Fruit fly (Drosophila melanogaster) whole organism, adult: ENCODE data around the gene Ir7g.

Experiments
- CG11617 ChIP-seq: fragments of 200-800 bp; sonication (Bioruptor generic); optimal IDR thresholded peaks from 2 replicates; lab custom pipeline; 2017; ENCODE audit warnings: mild to moderate bottlenecking, missing biosample characterization, missing genetic modification reagents, missing genetic modification characterization
- CG12768 ChIP-seq: fragments of 200-800 bp; sonication (Bioruptor generic); optimal IDR thresholded peaks from 2 replicates; lab custom pipeline; 2017; ENCODE audit warnings: missing biosample characterization, missing genetic modification characterization, mild to moderate bottlenecking, moderate library complexity, missing genetic modification reagents
- CG14711 ChIP-seq: fragments of 200-800 bp; sonication (Bioruptor generic); optimal IDR thresholded peaks from 2 replicates; lab custom pipeline; 2018; ENCODE audit warnings: missing biosample characterization, mild to moderate bottlenecking, missing genetic modification characterization, moderate library complexity
- CG1620 ChIP-seq: fragments of 200-800 bp; sonication (Bioruptor generic); optimal IDR thresholded peaks from 2 replicates; lab custom pipeline; 2016; ENCODE audit warnings: missing biosample characterization, missing genetic modification characterization
- CG33017 ChIP-seq: fragments of 200-800 bp; sonication (Bioruptor generic); optimal IDR thresholded peaks from 2 replicates; lab custom pipeline; 2018; ENCODE audit warnings: missing biosample characterization, mild to moderate bottlenecking, missing genetic modification characterization, moderate library complexity
- CG5204 ChIP-seq: fragments of 200-800 bp; sonication (Bioruptor generic); optimal IDR thresholded peaks from 2 replicates; lab custom pipeline; 2016; ENCODE audit warnings: missing biosample characterization, missing genetic modification characterization
- CG7045 ChIP-seq: fragments of 200-800 bp; sonication (Bioruptor generic); optimal IDR thresholded peaks from 2 replicates; lab custom pipeline; 2017; ENCODE audit warnings: missing biosample characterization, mild to moderate bottlenecking, missing genetic modification characterization
- CG7101 ChIP-seq: fragments of 200-800 bp; sonication (Bioruptor generic); optimal IDR thresholded peaks from 2 replicates; lab custom pipeline; 2018; ENCODE audit warnings: missing biosample characterization, mild to moderate bottlenecking, missing genetic modification characterization, moderate library complexity
- Clk ChIP-seq: fragments of 200-800 bp; sonication (Bioruptor generic); optimal IDR thresholded peaks from 2 replicates; lab custom pipeline; 2017; ENCODE audit warnings: missing biosample characterization, missing genetic modification characterization
- Crg-1 ChIP-seq: fragments of 200-800 bp; sonication (Bioruptor generic); optimal IDR thresholded peaks from 2 replicates; lab custom pipeline; 2016; ENCODE audit warnings: missing biosample characterization, missing genetic modification characterization
- Hr96 ChIP-seq: fragments of 200-800 bp; sonication (Bioruptor generic); optimal IDR thresholded peaks from 2 replicates; lab custom pipeline; 2016; ENCODE audit warnings: missing biosample characterization, missing genetic modification characterization
- Mnt ChIP-seq: fragments of 200-800 bp; sonication (Bioruptor generic); optimal IDR thresholded peaks from 2 replicates; lab custom pipeline; 2016; ENCODE audit warnings: missing biosample characterization, mild to moderate bottlenecking, missing genetic modification characterization
- bab1 ChIP-seq: fragments of 200-800 bp; sonication (Bioruptor generic); optimal IDR thresholded peaks from 3 replicates; lab custom pipeline; 2019; ENCODE audit warnings: missing biosample characterization, mild to moderate bottlenecking, missing genetic modification characterization, moderate library complexity
- cic ChIP-seq: fragments of 200-800 bp; sonication (Bioruptor generic); optimal IDR thresholded peaks from 2 replicates; lab custom pipeline; 2017; ENCODE audit warnings: missing biosample characterization, mild to moderate bottlenecking, missing genetic modification characterization, moderate library complexity
- cnc ChIP-seq, 2 experiments: fragments of >200 bp; optimal IDR thresholded peaks; 2 replicates each; lab custom pipeline; 2017
- kay ChIP-seq: fragments of 200-800 bp; sonication (Bioruptor generic); peaks from one replicate; lab custom pipeline; 2016; ENCODE audit warnings: missing biosample characterization, missing genetic modification characterization, borderline replicate concordance
- ovo ChIP-seq: fragments of 200-800 bp; sonication (Bioruptor generic); optimal IDR thresholded peaks from 2 replicates; lab custom pipeline; 2016; ENCODE audit warnings: missing biosample characterization, missing genetic modification characterization
- pad ChIP-seq: fragments of 200-800 bp; sonication (Bioruptor generic); optimal IDR thresholded peaks from 3 replicates; lab custom pipeline; 2017; ENCODE audit warnings: missing biosample characterization, missing genetic modification characterization, mild to moderate bottlenecking, moderate library complexity, missing genetic modification reagents
- tj ChIP-seq: fragments of 200-800 bp; sonication (Bioruptor generic); optimal IDR thresholded peaks from 3 replicates; lab custom pipeline; 2017; ENCODE audit warnings: missing biosample characterization, mild to moderate bottlenecking, missing genetic modification characterization, moderate library complexity
- toe ChIP-seq: fragments of 200-800 bp; sonication (Bioruptor generic); optimal IDR thresholded peaks from 2 replicates; lab custom pipeline; 2016; ENCODE audit warnings: missing biosample characterization, missing genetic modification characterization

Ir7g gene

DNA sequence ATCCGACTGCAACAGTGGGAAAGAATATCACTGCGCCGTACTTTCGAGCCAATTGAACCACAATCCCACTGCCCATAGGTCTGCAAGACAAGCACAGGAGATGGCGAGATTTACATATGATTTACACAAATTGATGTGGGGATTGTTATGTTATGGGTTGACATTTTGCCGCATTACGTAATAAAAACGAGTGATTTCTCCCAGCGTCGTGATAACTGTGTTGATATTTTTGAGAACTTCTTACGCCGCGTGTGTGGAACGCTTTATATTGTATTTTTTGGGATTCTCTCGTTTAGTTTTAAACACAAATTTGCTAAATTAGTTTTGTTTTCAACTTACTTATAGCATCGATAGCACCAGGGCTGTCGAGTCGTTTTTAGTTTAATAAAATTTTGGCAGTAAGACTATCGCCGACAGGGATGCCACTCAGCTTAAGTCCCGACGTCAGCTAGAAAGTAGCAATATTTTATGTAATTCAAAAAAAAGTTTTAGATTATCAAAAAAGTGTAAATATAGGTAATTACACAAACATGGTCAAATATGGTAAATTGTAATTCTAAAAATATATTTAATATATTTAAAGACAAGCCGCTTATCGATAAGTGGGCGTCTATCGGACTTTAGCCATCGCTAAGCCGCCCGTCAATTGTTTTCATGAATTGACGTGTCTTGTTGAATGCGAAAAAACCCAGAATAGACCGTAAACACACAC, 9.1 kb downstream of the Ir7g start, which contains the start of the genes CG45089, ND-MNLL and p115:
Gene CG45089 (minus strand): TSS at position 388 of the 712 bp plus-strand sequence.
Gene ND-MNLL (minus strand): TSS at position 388 of the 712 bp plus-strand sequence.
Gene p115 (plus strand): TSS at position 621 of the 712 bp plus-strand sequence.
- TF ChIP-seq tj (GFP tag; lab: Kevin White, UChicago) (peak; percentile 61), CG7045 (GFP tag; lab: Kevin White, UChicago) (peak; percentile 11), Hr96 (GFP tag; lab: Kevin White, UChicago) (peak; percentile 32), toe (GFP tag; lab: Kevin White, UChicago) (peak; percentile 55), Crg-1 (peak; percentile 44), CG1620 (GFP tag; lab: Kevin White, UChicago) (peak; percentile 81), CG14711 (peak; percentile 96), CG33017 (tag; lab: Kevin White, UChicago) (no peak), pad (GFP tag; lab: Kevin White, UChicago) (peak; percentile 46), cnc (optimal IDR thresholded peaks at IDR 0.05; lab: Kevin White, UChicago) (no peak), CG5204 (GFP tag; lab: Kevin White, UChicago) (peak; percentile 40), Mnt (GFP tag; lab: Kevin White, UChicago) (peak; percentile 75), cic (GFP tag; lab: Kevin White, UChicago) (no peak), Clk (GFP tag; lab: Kevin White, UChicago) (no peak), kay (GFP tag; lab: Kevin White, UChicago) (no peak), bab1 (GFP tag; lab: Kevin White, UChicago) (peak; percentile 80), ovo (GFP tag; lab: Kevin White, UChicago) (peak; percentile 42), CG12768 (GFP tag; lab: Kevin White, UChicago) (no peak), CG7101 (peak; percentile 76), CG11617 (GFP tag; lab: Kevin White, UChicago) (peak; percentile 67)

DNA sequence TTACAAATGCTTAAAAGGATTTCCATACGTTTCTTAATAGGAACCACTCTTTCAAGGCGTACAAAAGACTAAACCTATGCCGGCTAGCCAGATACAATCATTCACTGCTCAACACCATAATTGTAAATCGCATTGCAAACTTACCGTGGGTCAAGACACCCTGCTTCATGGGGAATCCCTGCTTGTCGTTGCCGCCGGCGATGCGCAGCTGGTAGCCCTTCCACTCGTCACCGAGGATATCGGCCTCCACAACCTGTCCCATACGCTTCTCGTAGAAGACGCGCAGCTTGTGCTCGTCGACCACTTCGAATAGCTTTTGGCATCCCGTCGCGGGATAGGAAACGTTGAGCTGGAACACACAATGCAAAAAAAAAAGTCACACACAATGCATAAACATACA, 16.2 kb downstream of the Ir7g start:
- TF ChIP-seq kay (GFP tag; lab: Kevin White, UChicago) = no peak
- TF ChIP-seq bab1 (GFP tag; lab: Kevin White, UChicago) = no peak
- TF ChIP-seq Hr96 (GFP tag; lab: Kevin White, UChicago) = no peak
- no peak for TF ChIP-seq pad (GFP tag; lab: Kevin White, UChicago)
- TF ChIP-seq Clk (GFP tag; lab: Kevin White, UChicago) = no peak
- no peak for TF ChIP-seq CG11617 (GFP tag; lab: Kevin White, UChicago)
- no peak for TF ChIP-seq Crg-1
- TF ChIP-seq CG7101 = no peak
- no peak for TF ChIP-seq CG7045 (GFP tag; lab: Kevin White, UChicago)
- TF ChIP-seq CG5204 (GFP tag; lab: Kevin White, UChicago) = no peak
- TF ChIP-seq CG12768 (GFP tag; lab: Kevin White, UChicago) = no peak

DNA sequence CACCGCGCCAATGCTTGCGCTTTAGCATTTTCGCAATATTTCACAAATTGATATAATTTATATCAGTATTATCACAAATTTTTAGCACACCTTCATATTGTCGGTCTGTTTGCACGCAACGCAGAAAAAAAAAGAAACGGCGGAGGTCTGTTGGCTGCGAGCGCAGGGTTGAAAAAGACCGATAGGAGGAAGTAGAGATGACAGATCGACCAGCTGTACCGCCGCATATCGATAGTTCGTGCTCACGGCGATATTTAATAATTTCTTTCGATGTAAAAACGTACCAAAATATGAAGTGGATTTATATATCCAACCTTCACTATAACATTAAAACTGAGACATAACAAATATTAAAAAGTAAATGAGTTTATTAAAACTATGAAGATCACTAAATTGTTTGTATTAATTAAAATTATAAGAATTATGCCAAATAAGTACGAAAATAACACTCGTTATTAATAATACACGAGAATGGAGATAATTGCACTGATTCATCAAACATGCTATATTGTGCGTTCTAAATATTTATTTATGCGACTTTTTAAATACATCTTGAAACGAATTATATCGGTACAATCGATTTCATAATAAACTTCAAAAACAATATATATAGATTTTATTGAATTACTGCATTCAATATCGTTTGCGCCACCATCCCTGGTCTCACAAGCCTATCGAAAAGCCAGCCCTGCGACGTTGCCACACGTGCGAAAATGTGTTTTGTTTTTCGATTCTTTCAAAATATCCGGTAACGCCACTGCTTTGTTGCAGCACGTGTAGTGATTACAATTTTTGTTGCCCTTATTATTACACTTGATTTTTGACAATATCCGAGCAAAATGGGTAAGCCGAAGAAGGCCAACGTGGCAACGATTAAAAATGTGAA, 16.9 kb downstream of the Ir7g start, which contains the start of the genes RpS6 and bys:
Gene RpS6 (minus strand): TSS at position 179 of the 886 bp plus-strand sequence.
Gene bys (plus strand): TSS at position 728 of the 886 bp plus-strand sequence.
- peak; percentile 69 for TF ChIP-seq CG7101
- no peak for TF ChIP-seq CG7045 (GFP tag; lab: Kevin White, UChicago)
- TF ChIP-seq toe (GFP tag; lab: Kevin White, UChicago) = peak; percentile 57
- peak; percentile 40 for TF ChIP-seq CG33017 (tag; lab: Kevin White, UChicago)
- peak; percentile 63 for TF ChIP-seq CG1620 (GFP tag; lab: Kevin White, UChicago)
- TF ChIP-seq ovo (GFP tag; lab: Kevin White, UChicago) = peak; percentile 6
- no peak for TF ChIP-seq CG5204 (GFP tag; lab: Kevin White, UChicago)
- peak; percentile 54 for TF ChIP-seq pad (GFP tag; lab: Kevin White, UChicago)
- TF ChIP-seq tj (GFP tag; lab: Kevin White, UChicago) = peak; percentile 39
- no peak for TF ChIP-seq kay (GFP tag; lab: Kevin White, UChicago)
- TF ChIP-seq Mnt (GFP tag; lab: Kevin White, UChicago) = peak; percentile 99
- no peak for TF ChIP-seq cic (GFP tag; lab: Kevin White, UChicago)
- TF ChIP-seq Hr96 (GFP tag; lab: Kevin White, UChicago) = peak; percentile 83
- TF ChIP-seq CG14711 = peak; percentile 62
- no peak for TF ChIP-seq Clk (GFP tag; lab: Kevin White, UChicago)
- peak; percentile 84 for TF ChIP-seq CG11617 (GFP tag; lab: Kevin White, UChicago)
- peak; percentile 13 for TF ChIP-seq CG12768 (GFP tag; lab: Kevin White, UChicago)
- peak; percentile 20 for TF ChIP-seq Crg-1
- peak; percentile 84 for TF ChIP-seq bab1 (GFP tag; lab: Kevin White, UChicago)

DNA sequence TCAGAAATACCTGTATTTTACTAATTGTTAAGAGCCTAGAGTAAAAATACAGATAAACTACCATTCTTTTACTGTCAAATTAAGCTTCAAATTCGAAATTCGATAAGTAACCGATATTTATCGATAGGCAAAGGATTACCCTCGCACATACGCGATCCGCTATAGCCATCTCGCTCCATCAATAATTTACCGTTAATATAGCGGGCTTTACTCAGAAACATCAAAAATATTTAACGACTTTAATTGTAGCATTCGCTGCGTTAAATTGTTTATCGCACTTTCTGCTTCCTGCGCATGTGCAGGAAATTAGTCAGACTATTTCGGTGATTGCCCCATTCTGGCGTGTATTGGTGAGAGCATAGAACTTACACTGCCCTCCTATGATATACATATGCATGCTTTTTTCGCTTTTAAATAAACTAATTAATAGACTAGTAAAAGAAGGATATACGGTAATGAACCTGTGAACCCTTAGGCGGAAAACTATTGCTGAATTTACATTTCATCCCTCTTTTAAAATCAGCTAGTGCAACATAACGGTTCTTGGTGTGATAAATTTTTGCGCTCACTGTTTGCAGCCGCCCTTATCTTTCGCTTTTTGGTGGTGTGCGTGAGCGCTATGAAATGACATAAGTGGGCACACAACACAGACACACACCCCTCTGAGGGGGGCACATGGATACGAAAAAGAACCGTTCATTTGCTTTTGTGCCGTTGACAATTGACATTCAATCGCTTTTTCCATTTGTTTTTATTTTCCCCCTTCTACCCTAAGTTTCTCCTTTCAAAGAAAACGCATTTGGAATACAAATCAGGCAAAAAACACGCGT, 24.0 kb downstream of the Ir7g start, which contains the start of the genes dpr14 and spidey:
Gene dpr14 (minus strand): TSS at position 48 of the 830 bp plus-strand sequence.
Gene spidey (plus strand): TSS at position 693 of the 830 bp plus-strand sequence.
- TF ChIP-seq Clk (GFP tag; lab: Kevin White, UChicago) (peak; percentile 72), CG1620 (GFP tag; lab: Kevin White, UChicago) (peak; percentile 86), ovo (GFP tag; lab: Kevin White, UChicago) (peak; percentile 99), CG12768 (GFP tag; lab: Kevin White, UChicago) (peak; percentile 84), toe (GFP tag; lab: Kevin White, UChicago) (peak; percentile 69), pad (GFP tag; lab: Kevin White, UChicago) (peak; percentile 99), tj (GFP tag; lab: Kevin White, UChicago) (no peak), Hr96 (GFP tag; lab: Kevin White, UChicago) (peak; percentile 95), kay (GFP tag; lab: Kevin White, UChicago) (peak; percentile 2), CG11617 (GFP tag; lab: Kevin White, UChicago) (peak; percentile 89), bab1 (GFP tag; lab: Kevin White, UChicago) (peak; percentile 88), CG5204 (GFP tag; lab: Kevin White, UChicago) (no peak), cnc (optimal IDR thresholded peaks at IDR 0.05; lab: Kevin White, UChicago) (no peak), CG7101 (peak; percentile 92), Mnt (GFP tag; lab: Kevin White, UChicago) (peak; percentile 84), CG7045 (GFP tag; lab: Kevin White, UChicago) (peak; percentile 81), Crg-1 (peak; percentile 71), CG33017 (tag; lab: Kevin White, UChicago) (peak; percentile 78), CG14711 (peak; percentile 87), cic (GFP tag; lab: Kevin White, UChicago) (peak; percentile 55)
